Fruit fly (Drosophila melanogaster) whole organism, embryonic: Measurements from ENCODE around the gene CG5928.

Experiments
- Blimp-1 ChIP-seq: fragments of 200-800 bp; sonication (Bioruptor generic); optimal IDR thresholded peaks from 3 replicates; lab custom pipeline; 2018; ENCODE audit warnings: missing biosample characterization, missing genetic modification characterization, mild to moderate bottlenecking, moderate library complexity, missing genetic modification reagents
- CG12236 ChIP-seq: fragments of 200-800 bp; sonication (Bioruptor generic); optimal IDR thresholded peaks from 2 replicates; lab custom pipeline; 2016; ENCODE audit warnings: missing biosample characterization, missing genetic modification characterization
- CG15073 ChIP-seq: fragments of 200-800 bp; sonication (Bioruptor generic); optimal IDR thresholded peaks from 2 replicates; lab custom pipeline; 2016; ENCODE audit warnings: missing biosample characterization, missing genetic modification characterization
- CG17829 ChIP-seq: fragments of 200-800 bp; optimal IDR thresholded peaks from 2 replicates; lab custom pipeline; 2019; ENCODE audit warnings: missing biosample characterization, mild to moderate bottlenecking, missing genetic modification characterization, moderate library complexity
- CG18619 ChIP-seq: fragments of 200-800 bp; sonication (Bioruptor generic); optimal IDR thresholded peaks from 3 replicates; lab custom pipeline; 2017; ENCODE audit warnings: missing biosample characterization, mild to moderate bottlenecking, missing genetic modification characterization
- CG2120 ChIP-seq: fragments of 200-800 bp; sonication (Bioruptor generic); optimal IDR thresholded peaks from 3 replicates; lab custom pipeline; 2016; ENCODE audit warnings: missing biosample characterization, missing genetic modification characterization
- CG2712 ChIP-seq: fragments of 200-800 bp; optimal IDR thresholded peaks from 3 replicates; lab custom pipeline; 2019; ENCODE audit warnings: missing biosample characterization, mild to moderate bottlenecking, missing genetic modification characterization, moderate library complexity
- CG30020 ChIP-seq: fragments of 200-800 bp; optimal IDR thresholded peaks from 2 replicates; lab custom pipeline; 2019; ENCODE audit warnings: missing biosample characterization, mild to moderate bottlenecking, missing genetic modification characterization, moderate library complexity
- CG32772 ChIP-seq: fragments of 200-800 bp; sonication (Bioruptor generic); IDR thresholded peaks from 2 replicates; pipeline ENCODE4 v1.3.6; 2022; ENCODE audit warnings: missing biosample characterization, missing genetic modification characterization
- CG33213 ChIP-seq: fragments of 200-800 bp; sonication (Bioruptor generic); optimal IDR thresholded peaks from 3 replicates; lab custom pipeline; 2016; ENCODE audit warnings: missing biosample characterization, missing genetic modification characterization
- CG6689 ChIP-seq: fragments of 200-800 bp; sonication (Bioruptor generic); IDR thresholded peaks from 2 replicates; pipeline ENCODE4 v1.3.6; 2022; ENCODE audit warnings: missing biosample characterization, missing genetic modification characterization
- D ChIP-seq, 2 experiments: fragments of 200-800 bp in 1 of 2; fragments of >200 bp in 1 of 2; sonication (Bioruptor generic) in 1 of 2; optimal IDR thresholded peaks; 2 replicates in 1 of 2; 3 replicates in 1 of 2; lab custom pipeline; 2017; ENCODE audit warnings: mild to moderate bottlenecking in 1 of 2, missing biosample characterization in 1 of 2, missing genetic modification characterization in 1 of 2, missing genetic modification reagents in 1 of 2
- GATAe ChIP-seq: fragments of 200-800 bp; sonication (Bioruptor generic); conservative IDR thresholded peaks from 2 replicates; pipeline ENCODE4 v1.3.6; 2022; ENCODE audit warnings: missing biosample characterization, missing genetic modification characterization
- Mad ChIP-seq: fragments of 200-800 bp; sonication (Bioruptor generic); optimal IDR thresholded peaks from 2 replicates; lab custom pipeline; 2016; ENCODE audit warnings: missing biosample characterization, missing genetic modification characterization
- Mes4 ChIP-seq: fragments of 200-800 bp; sonication (Bioruptor generic); optimal IDR thresholded peaks from 2 replicates; lab custom pipeline; 2016; ENCODE audit warnings: missing biosample characterization, missing genetic modification characterization
- NC2β ChIP-seq: fragments of 200-800 bp; sonication (Bioruptor generic); optimal IDR thresholded peaks from 2 replicates; lab custom pipeline; 2016; ENCODE audit warnings: missing biosample characterization, missing genetic modification characterization
- Poxn ChIP-seq: fragments of 200-800 bp; sonication (Bioruptor generic); IDR thresholded peaks from 2 replicates; pipeline ENCODE4 v1.3.6; 2022; ENCODE audit warnings: missing biosample characterization, missing genetic modification characterization
- Sry-δ ChIP-seq: fragments of 200-800 bp; sonication (Bioruptor generic); optimal IDR thresholded peaks from 2 replicates; lab custom pipeline; 2016; ENCODE audit warnings: missing biosample characterization, missing genetic modification characterization
- Stat92E ChIP-seq, 3 experiments: fragments of >200 bp in 2 of 3; fragments of 200-800 bp in 1 of 3; sonication (Bioruptor generic) in 1 of 3; optimal IDR thresholded peaks; 2 replicates each; lab custom pipeline; 2017 to 2019; ENCODE audit warnings: missing biosample characterization in 3 of 3, missing genetic modification characterization in 3 of 3, mild to moderate bottlenecking in 1 of 3, moderate library complexity in 1 of 3
- Trl ChIP-seq, 3 experiments: fragments of >200 bp in 2 of 3; fragments of 200-800 bp in 1 of 3; sonication (Bioruptor generic) in 1 of 3; optimal IDR thresholded peaks; 2 replicates in 1 of 3; 3 replicates in 2 of 3; lab custom pipeline; 2016 to 2017; ENCODE audit warnings: missing biosample characterization in 1 of 3, missing genetic modification characterization in 1 of 3
- Xrp1 ChIP-seq: fragments of 200-800 bp; sonication (Bioruptor generic); IDR thresholded peaks from 2 replicates; pipeline ENCODE4 v1.3.6; 2022; ENCODE audit warnings: missing biosample characterization, missing genetic modification characterization
- ab ChIP-seq: fragments of 200-800 bp; sonication (Bioruptor generic); optimal IDR thresholded peaks from 2 replicates; lab custom pipeline; 2016; ENCODE audit warnings: missing biosample characterization, missing genetic modification characterization
- ara ChIP-seq: fragments of 200-800 bp; sonication (Bioruptor generic); IDR thresholded peaks from 2 replicates; pipeline ENCODE4 v1.3.6; 2022; ENCODE audit warnings: missing biosample characterization, missing genetic modification characterization
- croc ChIP-seq: fragments of 200-800 bp; sonication (Bioruptor generic); conservative IDR thresholded peaks from 3 replicates; pipeline ENCODE4 v1.3.6; 2022; ENCODE audit warnings: missing biosample characterization, missing genetic modification characterization
- dmrt99B ChIP-seq: fragments of 200-800 bp; sonication (Bioruptor generic); optimal IDR thresholded peaks from 2 replicates; lab custom pipeline; 2018; ENCODE audit warnings: missing biosample characterization, mild to moderate bottlenecking, missing genetic modification characterization, moderate library complexity
- dysf ChIP-seq: fragments of 200-800 bp; sonication (Bioruptor generic); IDR thresholded peaks from 3 replicates; pipeline ENCODE4 v1.3.6; 2022; ENCODE audit warnings: missing biosample characterization, missing genetic modification characterization
- en ChIP-seq: fragments of 200-800 bp; sonication (Bioruptor generic); optimal IDR thresholded peaks from 2 replicates; lab custom pipeline; 2016; ENCODE audit warnings: missing biosample characterization, missing genetic modification characterization
- fd3F ChIP-seq: fragments of 200-800 bp; sonication (Bioruptor generic); optimal IDR thresholded peaks from 2 replicates; lab custom pipeline; 2018; ENCODE audit warnings: missing biosample characterization, mild to moderate bottlenecking, missing genetic modification characterization, moderate library complexity
- grau ChIP-seq: fragments of 200-800 bp; optimal IDR thresholded peaks from 3 replicates; lab custom pipeline; 2019; ENCODE audit warnings: missing biosample characterization, mild to moderate bottlenecking, missing genetic modification characterization, moderate library complexity
- hbn ChIP-seq: fragments of 200-800 bp; sonication (Bioruptor generic); IDR thresholded peaks from 2 replicates; pipeline ENCODE4 v1.3.6; 2022; ENCODE audit warnings: missing biosample characterization, missing genetic modification characterization; ENCODE audit not compliant: partially characterized antibody
- hth ChIP-seq: fragments of >200 bp; optimal IDR thresholded peaks from 2 replicates; lab custom pipeline; 2017; ENCODE audit warnings: inconsistent platforms
- ken ChIP-seq: fragments of 200-800 bp; sonication (Bioruptor generic); IDR thresholded peaks from 3 replicates; pipeline ENCODE4 v1.3.6; 2022; ENCODE audit warnings: missing biosample characterization, missing genetic modification characterization
- lab ChIP-seq: fragments of 200-800 bp; sonication (Bioruptor generic); optimal IDR thresholded peaks from 3 replicates; lab custom pipeline; 2017; ENCODE audit warnings: missing biosample characterization, missing genetic modification characterization, mild to moderate bottlenecking, moderate library complexity, missing genetic modification reagents
- mld ChIP-seq: fragments of 200-800 bp; sonication (Bioruptor generic); IDR thresholded peaks from 3 replicates; pipeline ENCODE4 v1.3.6; 2022; ENCODE audit warnings: missing biosample characterization, missing genetic modification characterization; ENCODE audit not compliant: partially characterized antibody
- nerfin-1 ChIP-seq: fragments of 200-800 bp; sonication (Bioruptor generic); optimal IDR thresholded peaks from 3 replicates; lab custom pipeline; 2019; ENCODE audit warnings: missing biosample characterization, mild to moderate bottlenecking, missing genetic modification characterization, moderate library complexity
- phol ChIP-seq: fragments of 200-800 bp; sonication (Bioruptor generic); optimal IDR thresholded peaks from 3 replicates; lab custom pipeline; 2018; ENCODE audit warnings: missing biosample characterization, mild to moderate bottlenecking, missing genetic modification characterization, moderate library complexity
- pzg ChIP-seq: fragments of 200-800 bp; sonication (Bioruptor generic); optimal IDR thresholded peaks from 3 replicates; lab custom pipeline; 2018; ENCODE audit warnings: missing biosample characterization, mild to moderate bottlenecking, missing genetic modification characterization, moderate library complexity
- repo ChIP-seq: fragments of 200-800 bp; sonication (Bioruptor generic); optimal IDR thresholded peaks from 2 replicates; lab custom pipeline; 2016; ENCODE audit warnings: missing biosample characterization, missing genetic modification characterization
- sc ChIP-seq, 3 experiments: fragments of >200 bp in 2 of 3; fragments of 200-800 bp in 1 of 3; sonication (Bioruptor generic) in 1 of 3; optimal IDR thresholded peaks; 2 replicates in 2 of 3; 3 replicates in 1 of 3; lab custom pipeline; 2017; ENCODE audit warnings: mild to moderate bottlenecking in 1 of 3, missing biosample characterization in 1 of 3, missing genetic modification characterization in 1 of 3, missing genetic modification reagents in 1 of 3
- sisA ChIP-seq: fragments of 200-800 bp; sonication (Bioruptor generic); IDR thresholded peaks from 2 replicates; pipeline ENCODE4 v1.3.6; 2022; ENCODE audit warnings: missing biosample characterization, missing genetic modification characterization
- ssp ChIP-seq: fragments of 200-800 bp; sonication (Bioruptor generic); IDR thresholded peaks from 2 replicates; pipeline ENCODE4 v1.3.6; 2022; ENCODE audit warnings: missing biosample characterization, missing genetic modification characterization
- tin ChIP-seq: fragments of 200-800 bp; sonication (Bioruptor generic); optimal IDR thresholded peaks from 3 replicates; lab custom pipeline; 2016; ENCODE audit warnings: missing biosample characterization, missing genetic modification characterization
- tio ChIP-seq: fragments of 200-800 bp; sonication (Bioruptor generic); optimal IDR thresholded peaks from 2 replicates; lab custom pipeline; 2017; ENCODE audit warnings: missing biosample characterization, missing genetic modification characterization, inconsistent platforms
- tll ChIP-seq, 2 experiments: fragments of 200-800 bp in 1 of 2; fragments of >200 bp in 1 of 2; sonication (Bioruptor generic) in 1 of 2; optimal IDR thresholded peaks; 2 replicates each; lab custom pipeline; 2017 to 2019; ENCODE audit warnings: missing biosample characterization in 2 of 2, missing genetic modification characterization in 2 of 2, mild to moderate bottlenecking in 1 of 2, moderate library complexity in 1 of 2
- tna ChIP-seq: fragments of 200-800 bp; sonication (Bioruptor generic); IDR thresholded peaks from 2 replicates; pipeline ENCODE4 v1.3.6; 2022; ENCODE audit warnings: missing biosample characterization, missing genetic modification characterization; ENCODE audit not compliant: partially characterized antibody
- trh ChIP-seq: fragments of 200-800 bp; sonication (Bioruptor generic); optimal IDR thresholded peaks from 2 replicates; lab custom pipeline; 2016; ENCODE audit warnings: missing biosample characterization, missing genetic modification characterization
- wdn ChIP-seq: fragments of 200-800 bp; sonication (Bioruptor generic); IDR thresholded peaks from 2 replicates; pipeline ENCODE4 v1.3.6; 2022; ENCODE audit warnings: missing biosample characterization, missing genetic modification characterization
- wek ChIP-seq: fragments of 200-800 bp; sonication (Bioruptor generic); optimal IDR thresholded peaks from 3 replicates; lab custom pipeline; 2018; ENCODE audit warnings: missing biosample characterization, mild to moderate bottlenecking, missing genetic modification characterization, moderate library complexity

CG5928 gene

DNA sequence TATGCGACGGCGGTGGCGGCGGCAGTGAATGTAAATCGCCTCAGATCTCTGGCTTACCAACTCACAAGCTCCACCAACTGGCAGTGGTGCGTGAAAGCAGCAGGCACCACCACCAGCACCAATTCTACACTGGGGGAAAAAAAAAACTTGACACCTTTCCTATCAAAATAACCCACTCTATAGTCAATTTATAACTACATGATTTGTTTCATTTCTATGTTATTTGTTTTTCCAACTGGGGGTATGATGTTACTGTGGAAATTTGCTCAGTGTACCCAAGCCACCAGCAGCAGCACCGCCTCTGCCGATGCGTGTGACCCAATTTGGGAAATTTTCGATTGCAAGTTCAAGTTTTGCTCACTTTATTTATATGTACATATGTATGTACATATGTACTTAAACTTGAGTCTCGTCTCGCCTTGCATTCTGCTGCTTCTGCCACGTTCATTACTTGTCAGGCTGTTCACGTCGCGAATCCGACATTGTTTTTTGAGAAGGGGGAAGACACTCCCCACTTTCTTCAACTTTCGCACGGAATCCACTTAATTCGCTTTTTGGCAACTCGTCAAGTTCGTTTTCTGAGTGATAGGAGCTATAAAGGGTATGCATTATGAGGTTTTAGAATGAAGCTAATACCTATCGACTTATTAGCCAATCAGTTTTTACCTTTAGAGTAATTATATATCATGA lies 8.5 kb upstream of the CG5928 start (continued):
- TF ChIP-seq CG33213 (GFP tag; lab: Kevin White, UChicago): no peak
- TF ChIP-seq tll (GFP tag; optimal IDR thresholded peaks at IDR 0.05; lab: Kevin White, UChicago): no peak
- no peak for TF ChIP-seq hbn
- TF ChIP-seq tna (GFP tag; lab: Robert Waterston, UW): no peak
- TF ChIP-seq ssp (GFP tag; lab: Robert Waterston, UW): no peak
- TF ChIP-seq en: no peak
- no peak for TF ChIP-seq tio (GFP tag; lab: Kevin White, UChicago)
- no peak for TF ChIP-seq grau (tag; lab: Kevin White, UChicago)
- TF ChIP-seq dmrt99B (tag; lab: Kevin White, UChicago): peak; percentile 66
- TF ChIP-seq CG2120: no peak
- no peak for TF ChIP-seq Mad (GFP tag; lab: Kevin White, UChicago)
- TF ChIP-seq phol (tag; lab: Kevin White, UChicago): peak; percentile 25
- no peak for TF ChIP-seq ab
- no peak for TF ChIP-seq Poxn (GFP tag; lab: Robert Waterston, UW)
- TF ChIP-seq CG17829 (tag; lab: Kevin White, UChicago): no peak
- peak; percentile 60; the same call in 1 of the 2 replicates for TF ChIP-seq Xrp1 (GFP tag; lab: Robert Waterston, UW)
- TF ChIP-seq CG18619 (GFP tag; lab: Kevin White, UChicago): no peak
- TF ChIP-seq ken (GFP tag; lab: Robert Waterston, UW): 0 out of 3 replicates have a peak, but pooled peaks have one; percentile 40
- TF ChIP-seq Trl (optimal IDR thresholded peaks at IDR 0.05; lab: Kevin White, UChicago): no peak
- no peak for TF ChIP-seq Trl (GFP tag; optimal IDR thresholded peaks at IDR 0.05; lab: Kevin White, UChicago)
- TF ChIP-seq CG15073 (GFP tag; lab: Kevin White, UChicago): no peak
- no peak for TF ChIP-seq CG30020 (tag; lab: Kevin White, UChicago)
- no peak for TF ChIP-seq Sry-δ (GFP tag; lab: Kevin White, UChicago)
- TF ChIP-seq fd3F: no peak
- no peak for TF ChIP-seq Stat92E (GFP tag; optimal IDR thresholded peaks at IDR 0.05; lab: Kevin White, UChicago)
- peak; percentile 9 for TF ChIP-seq tin (GFP tag; lab: Kevin White, UChicago)
- TF ChIP-seq D (optimal IDR thresholded peaks at IDR 0.05; lab: Kevin White, UChicago): no peak
- peak; percentile 20 for TF ChIP-seq D (GFP tag; optimal IDR thresholded peaks at IDR 0.05; lab: Kevin White, UChicago)
- TF ChIP-seq CG6689: peak; percentile 24; the same call in 1 of the 2 replicates
- no peak for TF ChIP-seq wdn
- TF ChIP-seq lab (GFP tag; lab: Kevin White, UChicago): peak; percentile 1
- no peak for TF ChIP-seq pzg
- TF ChIP-seq trh (GFP tag; lab: Kevin White, UChicago): no peak
- TF ChIP-seq CG12236 (GFP tag; lab: Kevin White, UChicago): no peak
- no peak for TF ChIP-seq CG32772 (GFP tag; lab: Robert Waterston, UW)
- TF ChIP-seq mld: no peak
- no peak for TF ChIP-seq Mes4 (GFP tag; lab: Kevin White, UChicago)
- TF ChIP-seq croc (GFP tag; lab: Robert Waterston, UW): no peak
- TF ChIP-seq wek (GFP tag; lab: Kevin White, UChicago): no peak
- TF ChIP-seq Blimp-1 (GFP tag; lab: Kevin White, UChicago): peak; percentile 54
- peak; percentile 47; the same call in 1 of the 2 replicates for TF ChIP-seq ara (GFP tag; lab: Robert Waterston, UW)
- TF ChIP-seq sisA: peak; percentile 56; the same call in 1 of the 2 replicates
- TF ChIP-seq NC2β (GFP tag; lab: Kevin White, UChicago): no peak
- TF ChIP-seq hth (lab: Kevin White, UChicago): no peak
- peak; percentile 2 for TF ChIP-seq CG2712
- no peak for TF ChIP-seq GATAe (GFP tag; lab: Robert Waterston, UW)
- TF ChIP-seq sc (optimal IDR thresholded peaks at IDR 0.05; lab: Kevin White, UChicago): no peak
- no peak for TF ChIP-seq sc (GFP tag; optimal IDR thresholded peaks at IDR 0.05; lab: Kevin White, UChicago)
- TF ChIP-seq nerfin-1 (tag; lab: Kevin White, UChicago): no peak
- peak; percentile 47; the same call in 2 of the 3 replicates for TF ChIP-seq dysf (GFP tag; lab: Robert Waterston, UW)
- TF ChIP-seq repo (GFP tag; lab: Kevin White, UChicago): no peak
